Worm (Caenorhabditis elegans) whole organism, L4 larva: Measurements from ENCODE around the gene F19B6.10.

Source experiments
- D1046.2 ChIP-seq: fragments of 200-800 bp; sonication (Bioruptor generic); IDR thresholded peaks from 2 replicates; pipeline ENCODE4 v1.3.6; 2022; ENCODE audit warnings: missing genetic modification characterization, missing compliant biosample characterization
- F26F4.8 ChIP-seq: fragments of 200-800 bp; sonication (Bioruptor generic); conservative IDR thresholded peaks from 2 replicates; pipeline ENCODE4 v1.3.6; 2022; ENCODE audit warnings: missing genetic modification characterization, missing compliant biosample characterization
- Y5F2A.4 ChIP-seq: fragments of 200-800 bp; sonication (Bioruptor generic); optimal IDR thresholded peaks from 2 replicates; lab custom pipeline; 2018; ENCODE audit warnings: mild to moderate bottlenecking, missing genetic modification characterization, missing compliant biosample characterization
- ceh-20 ChIP-seq: fragments of 200-800 bp; sonication (Bioruptor generic); IDR thresholded peaks from 2 replicates; pipeline ENCODE4 v1.3.6; 2022; ENCODE audit warnings: missing genetic modification reagents, missing genetic modification characterization, missing compliant biosample characterization
- ceh-28 ChIP-seq: fragments of 150-350 bp; optimal IDR thresholded peaks from 2 replicates; lab custom pipeline; 2014; ENCODE audit warnings: missing biosample characterization, missing genetic modification reagents, missing genetic modification characterization
- daf-12 ChIP-seq: fragments of 150-350 bp; optimal IDR thresholded peaks from 2 replicates; lab custom pipeline; 2014; ENCODE audit warnings: missing biosample characterization, missing genetic modification reagents, missing genetic modification characterization
- dmd-6 ChIP-seq: fragments of 200-800 bp; sonication (Bioruptor generic); IDR thresholded peaks from 2 replicates; pipeline ENCODE4 v1.3.6; 2022; ENCODE audit warnings: missing genetic modification reagents, missing genetic modification characterization, missing compliant biosample characterization
- egl-27 ChIP-seq: sonication (generic microtip); optimal IDR thresholded peaks from 3 replicates; lab custom pipeline; 2017; ENCODE audit warnings: missing biosample characterization, missing genetic modification reagents, missing genetic modification characterization
- hlh-30 ChIP-seq: sonication (generic microtip); optimal IDR thresholded peaks from 2 replicates; lab custom pipeline; 2017; ENCODE audit warnings: antibody characterized with exemption, mild to moderate bottlenecking, missing genetic modification characterization, missing compliant biosample characterization; ENCODE audit not compliant: insufficient read depth
- lin-15B ChIP-seq: fragments of 150-350 bp; sonication (generic microtip); optimal IDR thresholded peaks from 3 replicates; lab custom pipeline; 2014; ENCODE audit warnings: missing biosample characterization, missing genetic modification characterization
- lir-3 ChIP-seq: sonication (generic microtip); optimal IDR thresholded peaks from 2 replicates; lab custom pipeline; 2016; ENCODE audit warnings: mild to moderate bottlenecking, missing genetic modification characterization, missing compliant biosample characterization
- madf-5 ChIP-seq, 2 experiments: fragments of 200-800 bp; sonication (Bioruptor generic); IDR thresholded peaks; 2 replicates each; pipeline ENCODE4 v1.3.6; 2022; ENCODE audit warnings: missing compliant biosample characterization in 2 of 2, missing genetic modification characterization in 2 of 2
- nhr-11 ChIP-seq: fragments of 150-350 bp; optimal IDR thresholded peaks from 2 replicates; lab custom pipeline; 2014; ENCODE audit warnings: missing biosample characterization, missing genetic modification characterization
- nhr-6 ChIP-seq: fragments of 150-350 bp; optimal IDR thresholded peaks from 2 replicates; lab custom pipeline; 2014; ENCODE audit warnings: missing biosample characterization, missing genetic modification characterization
- pha-4 ChIP-seq, 2 experiments: fragments of 150-350 bp in 1 of 2; fragments of 200-800 bp in 1 of 2; sonication (Bioruptor generic) in 1 of 2; IDR thresholded peaks in 1 of 2; optimal IDR thresholded peaks in 1 of 2; 2 replicates each; pipeline versions ENCODE4 v1.3.6 to Lab custom; 2014 to 2022; ENCODE audit warnings: missing genetic modification characterization in 2 of 2, missing genetic modification reagents in 2 of 2, missing biosample characterization in 1 of 2, missing compliant biosample characterization in 1 of 2
- rbr-2 ChIP-seq: sonication (generic microtip); optimal IDR thresholded peaks from 2 replicates; lab custom pipeline; 2016; ENCODE audit warnings: missing genotype, missing genetic modification characterization, missing compliant biosample characterization
- set-16 ChIP-seq: fragments of 200-800 bp; sonication (Bioruptor generic); IDR thresholded peaks from 2 replicates; pipeline ENCODE4 v1.3.6; 2022; ENCODE audit warnings: missing genetic modification reagents, missing genetic modification characterization, missing compliant biosample characterization
- skn-1 ChIP-seq: fragments of 150-350 bp; optimal IDR thresholded peaks from 2 replicates; lab custom pipeline; 2014; ENCODE audit warnings: missing biosample characterization, missing genetic modification characterization
- snpc-1.2 ChIP-seq: fragments of 200-800 bp; sonication (Bioruptor generic); IDR thresholded peaks from 2 replicates; pipeline ENCODE4 v1.3.6; 2022; ENCODE audit warnings: missing genetic modification reagents, missing genetic modification characterization, missing compliant biosample characterization
- spr-3 ChIP-seq: fragments of 200-800 bp; sonication (Bioruptor generic); optimal IDR thresholded peaks from 2 replicates; lab custom pipeline; 2018; ENCODE audit warnings: mild to moderate bottlenecking, missing genetic modification characterization, missing compliant biosample characterization
- zip-2 ChIP-seq: fragments of 150-350 bp; optimal IDR thresholded peaks from 2 replicates; lab custom pipeline; 2014; ENCODE audit warnings: missing biosample characterization, missing genetic modification characterization

The F19B6.10 gene

DNA sequence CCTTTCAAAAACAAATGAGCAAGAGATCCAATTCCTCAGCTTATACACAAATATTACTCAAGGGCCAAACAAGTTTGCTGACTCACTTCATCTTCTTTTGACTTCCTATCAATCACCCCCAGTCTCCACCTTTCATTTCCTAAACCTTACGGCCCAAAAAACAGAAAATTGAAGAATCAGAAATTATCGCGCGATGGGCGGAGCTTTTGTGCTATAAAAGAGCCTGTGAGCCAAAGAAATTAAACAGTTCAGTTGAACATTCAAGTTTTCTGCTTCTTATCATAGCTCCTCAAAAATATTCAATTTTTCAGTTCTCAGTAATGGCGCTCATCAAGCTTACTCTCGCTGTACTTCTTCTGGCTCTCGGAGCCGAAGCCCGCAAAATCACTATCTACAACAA, 42.8 kb downstream of the F19B6.10 start, which contains the start of gene thn-1:
Gene thn-1, plus strand, starts transcription at position 301 of the 400 bp plus-strand sequence.
- TF ChIP-seq skn-1 (tag; lab: Kevin White, UChicago): no peak
- TF ChIP-seq ceh-20 (GFP tag; lab: Robert Waterston, UW): no peak
- TF ChIP-seq egl-27 (tag; lab: Kevin White, UChicago): no peak
- TF ChIP-seq daf-12 (tag; lab: Kevin White, UChicago): no peak
- no peak for TF ChIP-seq lir-3 (tag; lab: Kevin White, UChicago)
- TF ChIP-seq D1046.2 (GFP tag; lab: Robert Waterston, UW): no peak
- no peak for TF ChIP-seq ceh-28 (tag; lab: Kevin White, UChicago)
- no peak for TF ChIP-seq snpc-1.2 (GFP tag; lab: Robert Waterston, UW)
- TF ChIP-seq nhr-11 (tag; lab: Kevin White, UChicago): no peak
- no peak for TF ChIP-seq hlh-30
- TF ChIP-seq set-16 (GFP tag; lab: Robert Waterston, UW): no peak
- TF ChIP-seq zip-2: no peak
- TF ChIP-seq, all 104 proteins: peak for 0

DNA sequence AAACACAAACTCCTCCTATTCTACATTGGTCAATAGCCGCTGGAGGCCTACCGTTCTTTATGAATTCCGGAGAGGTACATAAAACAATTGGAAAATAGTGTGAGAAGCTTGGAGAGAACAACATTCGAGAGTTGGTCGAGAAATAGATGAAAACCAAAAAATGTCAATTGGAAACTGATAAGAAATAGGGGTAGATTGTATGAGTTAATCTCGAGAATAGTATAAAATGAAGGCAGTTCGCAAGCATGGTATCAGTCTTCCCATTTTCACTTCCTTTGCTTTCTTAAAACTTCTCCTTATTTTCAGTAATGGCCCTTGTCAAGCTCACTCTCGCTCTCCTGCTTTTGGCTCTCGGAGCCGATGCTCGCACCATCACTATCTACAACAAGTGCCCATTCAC, 45.9 kb downstream of the F19B6.10 start, which contains the start of gene thn-2:
Gene thn-2, plus strand, starts transcription at position 307 of the 400 bp plus-strand sequence.
- TF ChIP-seq dmd-6 (GFP tag; lab: Robert Waterston, UW) (peak; percentile 60), F26F4.8 (GFP tag; lab: Robert Waterston, UW) (no peak)

DNA sequence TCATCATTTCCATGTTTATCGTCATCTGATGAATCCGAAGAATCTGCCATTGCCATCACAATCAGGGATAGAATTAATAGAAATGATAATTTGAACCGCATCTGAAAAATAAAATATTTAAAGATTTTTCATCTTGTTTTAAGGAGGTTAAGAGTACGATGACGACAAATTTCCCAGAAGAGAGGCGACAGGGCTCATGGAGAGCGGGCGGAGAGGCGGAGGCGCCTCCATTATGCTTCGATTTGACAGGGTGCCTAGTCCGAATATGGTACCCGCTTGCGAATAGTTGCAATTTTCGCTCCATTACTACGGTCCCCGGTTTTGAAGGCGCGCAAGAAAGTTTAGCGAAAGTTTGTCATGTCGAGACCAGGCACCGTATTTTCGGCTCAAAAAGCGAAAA, 48.1 kb downstream of the F19B6.10 start, which contains the start of gene F28D1.6:
Gene F28D1.6, minus strand, starts transcription at position 101 of the 400 bp plus-strand sequence.
- TF ChIP-seq nhr-6 (tag; lab: Kevin White, UChicago) (no peak), lin-15B (tag; lab: Kevin White, UChicago) (no peak), rbr-2 (no peak), pha-4 (GFP tag; IDR thresholded peaks at IDR 0.05; lab: Robert Waterston, UW) (no peak), pha-4 (tag; optimal IDR thresholded peaks at IDR 0.05; lab: Kevin White, UChicago) (no peak), spr-3 (GFP tag; lab: Kevin White, UChicago) (no peak), set-16 (GFP tag; lab: Robert Waterston, UW) (0 out of 2 replicates have a peak, but pooled peaks have one; percentile 6), madf-5 (GFP tag; IDR thresholded peaks at IDR 0.05; lab: Robert Waterston, UW) (no peak), Y5F2A.4 (GFP tag; lab: Kevin White, UChicago) (no peak)
